Worm (Caenorhabditis elegans) whole organism, mixed stage, embryonic: ENCODE results near the gene Y45F10C.4.

ENCODE experiments used
- M03D4.4 ChIP-seq: sonication (generic microtip); optimal IDR thresholded peaks from 2 replicates; lab custom pipeline; 2017; ENCODE audit warnings: mild to moderate bottlenecking, missing genetic modification characterization, missing compliant biosample characterization
- bed-3 ChIP-seq: fragments of 200-800 bp; sonication (Bioruptor generic); optimal IDR thresholded peaks from 3 replicates; lab custom pipeline; 2018; ENCODE audit warnings: mild to moderate bottlenecking, missing genetic modification characterization, moderate library complexity, missing compliant biosample characterization
- blmp-1 ChIP-seq: fragments of 150-350 bp; optimal IDR thresholded peaks from 2 replicates; lab custom pipeline; 2014; ENCODE audit warnings: missing biosample characterization, missing genetic modification characterization
- ceh-43 ChIP-seq: fragments of 200-800 bp; sonication (Bioruptor generic); optimal IDR thresholded peaks from 2 replicates; lab custom pipeline; 2018; ENCODE audit warnings: mild to moderate bottlenecking, missing genetic modification characterization, moderate library complexity, missing compliant biosample characterization
- ceh-83 ChIP-seq: fragments of 200-800 bp; sonication (Bioruptor generic); optimal IDR thresholded peaks from 2 replicates; lab custom pipeline; 2018; ENCODE audit warnings: mild to moderate bottlenecking, missing genetic modification characterization, missing compliant biosample characterization
- ces-1 ChIP-seq: fragments of 150-350 bp; optimal IDR thresholded peaks from 2 replicates; lab custom pipeline; 2014; ENCODE audit warnings: missing biosample characterization, missing genetic modification reagents, missing genetic modification characterization
- cnd-1 ChIP-seq: fragments of 200-800 bp; sonication (Bioruptor generic); optimal IDR thresholded peaks from 2 replicates; lab custom pipeline; 2018; ENCODE audit warnings: mild to moderate bottlenecking, missing genetic modification characterization, missing compliant biosample characterization
- drap-1 ChIP-seq: fragments of 200-800 bp; sonication (Bioruptor generic); optimal IDR thresholded peaks from 3 replicates; lab custom pipeline; 2018; ENCODE audit warnings: mild to moderate bottlenecking, missing genetic modification characterization, missing compliant biosample characterization
- elt-1 ChIP-seq: sonication (generic microtip); optimal IDR thresholded peaks from 2 replicates; lab custom pipeline; 2017; ENCODE audit warnings: missing genetic modification characterization, mild to moderate bottlenecking, missing compliant biosample characterization, antibody characterized with exemption, moderate library complexity, borderline replicate concordance; ENCODE audit not compliant: insufficient read depth
- elt-3 ChIP-seq: fragments of 150-350 bp; optimal IDR thresholded peaks from 2 replicates; lab custom pipeline; 2014; ENCODE audit warnings: missing biosample characterization, missing genetic modification characterization
- flh-1 ChIP-seq: fragments of 200-800 bp; sonication (Bioruptor generic); optimal IDR thresholded peaks from 2 replicates; lab custom pipeline; 2018; ENCODE audit warnings: mild to moderate bottlenecking, missing genetic modification characterization, moderate library complexity, missing compliant biosample characterization
- hlh-1 ChIP-seq: fragments of 150-350 bp; optimal IDR thresholded peaks from 2 replicates; lab custom pipeline; 2014; ENCODE audit warnings: missing biosample characterization, missing genetic modification reagents, missing genetic modification characterization
- lin-13 ChIP-seq: fragments of 150-350 bp; optimal IDR thresholded peaks from 2 replicates; lab custom pipeline; 2014; ENCODE audit warnings: missing biosample characterization, missing genetic modification characterization
- lsy-2 ChIP-seq: fragments of 150-350 bp; optimal IDR thresholded peaks from 2 replicates; lab custom pipeline; 2014; ENCODE audit warnings: missing biosample characterization, missing genetic modification characterization
- mab-5 ChIP-seq: fragments of 150-350 bp; optimal IDR thresholded peaks from 2 replicates; lab custom pipeline; 2014; ENCODE audit warnings: missing biosample characterization, missing genetic modification characterization
- mls-2 ChIP-seq: sonication (generic microtip); optimal IDR thresholded peaks from 2 replicates; lab custom pipeline; 2016; ENCODE audit warnings: mild to moderate bottlenecking, missing genetic modification characterization, moderate library complexity, missing compliant biosample characterization
- nhr-12 ChIP-seq: fragments of 150-350 bp; optimal IDR thresholded peaks from 2 replicates; lab custom pipeline; 2014; ENCODE audit warnings: missing biosample characterization, missing genetic modification characterization
- nhr-2 ChIP-seq: fragments of 150-350 bp; optimal IDR thresholded peaks from 2 replicates; lab custom pipeline; 2014; ENCODE audit warnings: missing biosample characterization, missing genetic modification characterization
- nhr-237 ChIP-seq: fragments of 150-350 bp; optimal IDR thresholded peaks from 2 replicates; lab custom pipeline; 2014; ENCODE audit warnings: missing biosample characterization, missing genetic modification characterization
- nhr-28 ChIP-seq: fragments of 150-350 bp; optimal IDR thresholded peaks from 2 replicates; lab custom pipeline; 2014; ENCODE audit warnings: missing biosample characterization, missing genetic modification characterization
- nhr-76 ChIP-seq: sonication (generic microtip); optimal IDR thresholded peaks from 2 replicates; lab custom pipeline; 2017; ENCODE audit warnings: missing biosample characterization, missing genetic modification characterization
- pha-4 ChIP-seq: fragments of 150-350 bp; optimal IDR thresholded peaks from 2 replicates; lab custom pipeline; 2018; ENCODE audit warnings: missing biosample characterization, missing genetic modification reagents, missing genetic modification characterization
- sem-2 ChIP-seq: fragments of 200-800 bp; sonication (Bioruptor generic); optimal IDR thresholded peaks from 2 replicates; lab custom pipeline; 2018; ENCODE audit warnings: mild to moderate bottlenecking, missing genetic modification characterization, missing compliant biosample characterization
- snpc-4 ChIP-seq: fragments of 150-350 bp; optimal IDR thresholded peaks from 2 replicates; lab custom pipeline; 2014; ENCODE audit warnings: missing biosample characterization, missing genetic modification characterization
- sptf-1 ChIP-seq: sonication (generic microtip); optimal IDR thresholded peaks from 2 replicates; lab custom pipeline; 2017; ENCODE audit warnings: mild to moderate bottlenecking, missing genetic modification characterization, moderate library complexity, missing compliant biosample characterization
- tbx-8 ChIP-seq: fragments of 200-800 bp; sonication (Bioruptor generic); optimal IDR thresholded peaks from 2 replicates; lab custom pipeline; 2018; ENCODE audit warnings: mild to moderate bottlenecking, missing genetic modification characterization, moderate library complexity, missing compliant biosample characterization
- unc-120 ChIP-seq: sonication (generic microtip); optimal IDR thresholded peaks from 2 replicates; lab custom pipeline; 2017; ENCODE audit warnings: missing genetic modification characterization, missing compliant biosample characterization; ENCODE audit not compliant: poor library complexity, severe bottlenecking
- unc-39 ChIP-seq: fragments of 150-350 bp; optimal IDR thresholded peaks from 2 replicates; lab custom pipeline; 2014; ENCODE audit warnings: missing biosample characterization, missing genetic modification characterization
- unc-62 ChIP-seq: fragments of 150-350 bp; optimal IDR thresholded peaks from 2 replicates; lab custom pipeline; 2014; ENCODE audit warnings: missing biosample characterization, missing genetic modification reagents, missing genetic modification characterization
- zip-8 ChIP-seq: fragments of 150-350 bp; optimal IDR thresholded peaks from 2 replicates; lab custom pipeline; 2014; ENCODE audit warnings: missing biosample characterization, missing genetic modification characterization
- ztf-11 ChIP-seq: fragments of 150-350 bp; optimal IDR thresholded peaks from 2 replicates; lab custom pipeline; 2014; ENCODE audit warnings: missing biosample characterization, missing genetic modification characterization

Y45F10C.4 gene

DNA sequence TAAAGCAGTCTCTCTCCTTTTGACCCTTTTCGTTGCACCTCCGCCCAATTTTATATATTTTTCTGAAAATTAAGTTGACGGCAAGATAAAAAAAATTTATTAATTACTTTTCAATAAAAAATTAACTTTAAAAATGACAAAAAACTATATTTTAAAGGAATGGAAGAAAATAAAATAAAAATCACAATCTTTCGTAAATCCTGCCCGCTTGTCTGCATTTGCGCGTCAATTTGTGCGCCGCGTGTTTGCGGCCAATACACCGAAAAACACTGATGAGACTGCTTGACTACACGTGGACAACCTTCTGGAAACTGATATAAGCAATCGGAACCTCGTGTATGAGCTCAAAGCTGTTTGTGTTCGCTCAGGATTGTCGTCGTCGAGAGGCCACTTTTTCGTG is 27.0 kb downstream of the Y45F10C.4 start, which contains the start of gene C08F11.7:
TSS of gene C08F11.7 (plus strand) at position 301 of the 400 bp plus-strand sequence.
- no peak for TF ChIP-seq sptf-1

DNA sequence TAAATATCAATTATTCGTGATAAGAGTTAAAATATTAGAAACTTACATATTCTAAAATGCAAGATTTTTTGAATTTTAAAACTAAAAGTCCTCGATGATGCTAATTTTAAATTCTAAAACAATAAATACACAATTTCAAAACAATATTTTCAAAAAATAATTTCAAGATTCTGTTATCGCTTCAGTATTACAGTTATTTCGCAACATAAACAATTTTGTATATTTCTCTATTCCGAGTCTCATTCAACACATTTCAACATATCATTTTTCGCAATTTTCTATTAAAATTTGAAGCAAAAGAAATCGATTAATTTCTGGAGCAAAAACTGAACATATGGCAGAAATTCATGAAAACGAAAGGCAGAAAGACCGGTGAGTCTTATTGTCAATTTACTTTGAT is 30.8 kb downstream of the Y45F10C.4 start, which contains the start of gene fbxa-98:
TSS of gene fbxa-98 (plus strand) at position 243 of the 400 bp plus-strand sequence.
- TF ChIP-seq ces-1 (GFP tag; lab: Kevin White, UChicago) (no peak), unc-39 (tag; lab: Kevin White, UChicago) (no peak), pha-4 (tag; lab: Kevin White, UChicago) (no peak), M03D4.4 (tag; lab: Kevin White, UChicago) (no peak), hlh-1 (tag; lab: Kevin White, UChicago) (no peak), sptf-1 (no peak), nhr-237 (tag; lab: Kevin White, UChicago) (no peak), ceh-43 (GFP tag; lab: Kevin White, UChicago) (no peak), nhr-76 (tag; lab: Kevin White, UChicago) (no peak), elt-3 (tag; lab: Kevin White, UChicago) (no peak), elt-1 (no peak), ztf-11 (tag; lab: Kevin White, UChicago) (no peak), lsy-2 (tag; lab: Kevin White, UChicago) (no peak), nhr-2 (no peak), drap-1 (GFP tag; lab: Kevin White, UChicago) (no peak)

DNA sequence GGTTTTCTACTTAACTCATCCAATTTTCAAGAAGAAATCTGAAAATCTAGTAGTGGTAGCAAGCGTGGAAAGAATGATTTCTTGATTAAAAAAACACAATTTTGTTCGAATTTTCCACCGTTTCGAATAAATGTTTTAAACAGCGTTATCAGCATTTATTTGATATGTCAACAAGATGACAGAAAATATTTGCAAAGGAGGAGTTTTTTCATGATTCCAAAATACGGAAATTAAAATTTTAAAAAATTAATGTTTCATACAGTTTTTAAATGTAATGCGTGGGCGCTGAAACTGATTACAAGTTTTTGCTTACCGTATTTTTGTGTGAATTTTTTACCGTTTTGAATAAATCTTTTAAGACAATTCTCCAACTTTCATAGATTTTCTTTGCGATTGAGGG is 31.4 kb downstream of the Y45F10C.4 start:
- no peak for TF ChIP-seq ceh-43 (GFP tag; lab: Kevin White, UChicago)

DNA sequence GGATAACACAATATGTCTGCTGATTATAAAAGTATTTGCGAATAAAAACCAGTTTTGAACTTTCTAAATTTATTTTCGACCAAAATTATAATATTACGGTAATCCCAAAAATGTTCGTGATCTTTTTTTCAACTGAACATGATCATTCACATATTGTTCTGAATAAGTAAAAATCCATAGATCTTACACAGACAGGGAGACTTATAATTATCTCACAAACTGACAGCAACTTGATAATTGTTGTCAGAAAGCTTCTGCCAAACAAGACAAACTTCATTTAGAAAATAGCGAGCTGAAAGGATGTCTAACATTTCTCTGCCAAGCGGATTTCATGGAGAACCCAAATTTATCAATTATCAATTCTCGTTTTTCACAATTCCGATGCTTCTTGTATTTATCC is 37.5 kb downstream of the Y45F10C.4 start, which contains the start of gene sru-21:
TSS of gene sru-21 (plus strand) at position 301 of the 400 bp plus-strand sequence.
- TF ChIP-seq sptf-1 = no peak
- TF ChIP-seq blmp-1 (tag; lab: Kevin White, UChicago) = no peak
- TF ChIP-seq nhr-237 (tag; lab: Kevin White, UChicago) = no peak
- no peak for TF ChIP-seq elt-1
- TF ChIP-seq mab-5 (tag; lab: Kevin White, UChicago) = no peak
- no peak for TF ChIP-seq sem-2
- TF ChIP-seq bed-3 = no peak
- TF ChIP-seq nhr-28 (tag; lab: Kevin White, UChicago) = no peak
- no peak for TF ChIP-seq unc-62 (GFP tag; lab: Kevin White, UChicago)
- no peak for TF ChIP-seq ztf-11 (tag; lab: Kevin White, UChicago)
- TF ChIP-seq lin-13 = no peak
- no peak for TF ChIP-seq zip-8
- TF ChIP-seq unc-39 (tag; lab: Kevin White, UChicago) = no peak
- no peak for TF ChIP-seq flh-1 (GFP tag; lab: Kevin White, UChicago)
- TF ChIP-seq snpc-4 (tag; lab: Kevin White, UChicago) = no peak

DNA sequence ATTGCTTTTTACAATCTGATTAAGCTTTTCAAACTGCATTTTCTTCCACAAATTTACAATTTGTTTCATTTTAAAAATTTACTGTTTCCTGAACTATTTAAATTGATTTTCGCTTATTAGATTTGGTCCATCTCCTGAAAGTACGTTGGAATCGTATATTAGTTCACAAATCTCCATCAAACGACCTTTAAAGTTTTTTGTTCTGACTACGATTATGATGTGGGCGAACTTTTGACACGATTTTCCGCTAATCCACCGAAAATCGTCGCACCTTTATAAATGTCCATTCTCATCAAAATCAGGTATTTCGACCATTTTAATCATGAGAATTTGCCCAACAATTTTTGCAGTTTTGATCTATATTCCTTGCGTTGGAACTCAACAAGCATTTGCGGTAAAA is 40.5 kb downstream of the Y45F10C.4 start, which contains the start of gene C08F11.1:
TSS of gene C08F11.1 (plus strand) at position 301 of the 400 bp plus-strand sequence.
- TF ChIP-seq unc-120 (tag; lab: Kevin White, UChicago) = no peak
- TF ChIP-seq elt-3 (tag; lab: Kevin White, UChicago) = no peak
- TF ChIP-seq ces-1 (GFP tag; lab: Kevin White, UChicago) = no peak
- no peak for TF ChIP-seq ceh-43 (GFP tag; lab: Kevin White, UChicago)
- TF ChIP-seq tbx-8 (GFP tag; lab: Kevin White, UChicago) = no peak
- TF ChIP-seq elt-1 = no peak
- no peak for TF ChIP-seq lin-13
- TF ChIP-seq cnd-1 = no peak
- no peak for TF ChIP-seq nhr-12 (tag; lab: Kevin White, UChicago)
- no peak for TF ChIP-seq pha-4 (tag; lab: Kevin White, UChicago)
- TF ChIP-seq lsy-2 (tag; lab: Kevin White, UChicago) = no peak
- no peak for TF ChIP-seq mab-5 (tag; lab: Kevin White, UChicago)
- no peak for TF ChIP-seq nhr-76 (tag; lab: Kevin White, UChicago)
- TF ChIP-seq bed-3 = no peak
- no peak for TF ChIP-seq nhr-237 (tag; lab: Kevin White, UChicago)
- TF ChIP-seq snpc-4 (tag; lab: Kevin White, UChicago) = no peak
- TF ChIP-seq zip-8 = no peak
- TF ChIP-seq sem-2 = no peak
- no peak for TF ChIP-seq unc-62 (GFP tag; lab: Kevin White, UChicago)
- TF ChIP-seq, all 35 proteins: peak for 0

DNA sequence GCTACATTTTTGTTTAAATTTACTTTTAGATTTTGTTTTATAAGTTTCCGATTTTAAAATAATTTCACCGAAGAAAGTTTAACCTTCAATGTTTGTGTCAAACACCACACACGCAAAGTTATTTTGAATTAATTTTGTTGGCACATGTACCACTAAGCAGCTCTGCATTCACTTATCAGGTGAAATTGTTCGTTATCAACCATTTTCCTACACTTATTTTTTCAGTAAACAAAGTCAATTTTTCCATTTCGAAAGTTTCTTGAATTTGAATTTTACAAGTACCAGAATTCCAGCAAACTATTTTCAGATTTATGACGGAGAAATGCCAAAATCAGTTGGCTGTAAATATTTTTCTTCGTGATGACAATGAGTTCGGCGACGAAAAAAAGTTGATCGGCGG is 44.8 kb downstream of the Y45F10C.4 start, which contains the start of gene C08F11.3:
TSS of gene C08F11.3 (plus strand) at position 301 of the 400 bp plus-strand sequence.
- TF ChIP-seq mls-2 (no peak), unc-62 (GFP tag; lab: Kevin White, UChicago) (no peak), elt-3 (tag; lab: Kevin White, UChicago) (no peak), bed-3 (no peak), nhr-12 (tag; lab: Kevin White, UChicago) (no peak), tbx-8 (GFP tag; lab: Kevin White, UChicago) (no peak), ceh-83 (GFP tag; lab: Kevin White, UChicago) (no peak), nhr-2 (no peak), sem-2 (no peak), ceh-43 (GFP tag; lab: Kevin White, UChicago) (no peak), hlh-1 (tag; lab: Kevin White, UChicago) (no peak), zip-8 (no peak), nhr-237 (tag; lab: Kevin White, UChicago) (no peak), pha-4 (tag; lab: Kevin White, UChicago) (no peak), flh-1 (GFP tag; lab: Kevin White, UChicago) (no peak), elt-1 (no peak), cnd-1 (no peak), blmp-1 (tag; lab: Kevin White, UChicago) (no peak)
